Worm (Caenorhabditis elegans) whole organism, L3 larva: ENCODE data around the gene Y37E11AL.12.

Experiments
- R02D3.7 ChIP-seq: fragments of 150-350 bp; optimal IDR thresholded peaks from 2 replicates; lab custom pipeline; 2014; ENCODE audit warnings: missing biosample characterization, missing genetic modification characterization
- ZK546.5 ChIP-seq: sonication (generic microtip); optimal IDR thresholded peaks from 2 replicates; lab custom pipeline; 2017; ENCODE audit warnings: missing biosample characterization, missing genetic modification characterization
- aly-2 ChIP-seq: fragments of 150-350 bp; optimal IDR thresholded peaks from 2 replicates; lab custom pipeline; 2014; ENCODE audit warnings: missing biosample characterization, missing genetic modification characterization
- ama-1 ChIP-seq: fragments of 150-350 bp; optimal IDR thresholded peaks from 2 replicates; lab custom pipeline; 2018
- ceh-28 ChIP-seq: fragments of 150-350 bp; optimal IDR thresholded peaks from 2 replicates; lab custom pipeline; 2014; ENCODE audit warnings: missing biosample characterization, missing genetic modification reagents, missing genetic modification characterization
- ceh-82 ChIP-seq: fragments of 150-350 bp; optimal IDR thresholded peaks from 2 replicates; lab custom pipeline; 2014; ENCODE audit warnings: missing biosample characterization, missing genetic modification characterization
- daf-12 ChIP-seq: fragments of 150-350 bp; optimal IDR thresholded peaks from 2 replicates; lab custom pipeline; 2014; ENCODE audit warnings: missing biosample characterization, missing genetic modification reagents, missing genetic modification characterization
- egl-27 ChIP-seq: sonication (generic microtip); optimal IDR thresholded peaks from 4 replicates; lab custom pipeline; 2017; ENCODE audit warnings: missing biosample characterization, missing genetic modification reagents, missing genetic modification characterization
- egl-5 ChIP-seq: fragments of 150-350 bp; optimal IDR thresholded peaks from 2 replicates; lab custom pipeline; 2017; ENCODE audit warnings: missing biosample characterization, missing genetic modification reagents, missing genetic modification characterization, inconsistent platforms
- elt-1 ChIP-seq: fragments of 150-350 bp; optimal IDR thresholded peaks from 2 replicates; lab custom pipeline; 2014; ENCODE audit warnings: missing biosample characterization, missing genetic modification characterization
- elt-2 ChIP-seq: sonication (generic microtip); optimal IDR thresholded peaks from 2 replicates; lab custom pipeline; 2016; ENCODE audit warnings: missing genetic modification reagents, mild to moderate bottlenecking, missing genetic modification characterization, missing compliant biosample characterization
- elt-3 ChIP-seq, 3 experiments: fragments of 150-350 bp in 1 of 3; sonication (generic microtip) in 2 of 3; optimal IDR thresholded peaks; 2 replicates in 2 of 3; 4 replicates in 1 of 3; lab custom pipeline; 2014 to 2017; ENCODE audit warnings: missing biosample characterization in 3 of 3, missing genetic modification characterization in 3 of 3
- eor-1 ChIP-seq, 2 experiments: fragments of 150-350 bp; optimal IDR thresholded peaks; 2 replicates each; lab custom pipeline; 2014 to 2018; ENCODE audit warnings: missing biosample characterization in 2 of 2, missing genetic modification characterization in 2 of 2
- fkh-2 ChIP-seq: fragments of 150-350 bp; optimal IDR thresholded peaks from 2 replicates; lab custom pipeline; 2014; ENCODE audit warnings: missing biosample characterization, missing genetic modification reagents, missing genetic modification characterization
- fos-1 ChIP-seq: fragments of 150-350 bp; optimal IDR thresholded peaks from 2 replicates; lab custom pipeline; 2014; ENCODE audit warnings: missing biosample characterization, missing genetic modification characterization
- hmg-11 ChIP-seq: sonication (generic microtip); optimal IDR thresholded peaks from 2 replicates; lab custom pipeline; 2016; ENCODE audit warnings: missing genetic modification characterization, missing compliant biosample characterization
- jun-1 ChIP-seq: fragments of 150-350 bp; optimal IDR thresholded peaks from 2 replicates; lab custom pipeline; 2014; ENCODE audit warnings: missing biosample characterization, missing genetic modification reagents, missing genetic modification characterization
- lin-15B ChIP-seq: fragments of 150-350 bp; optimal IDR thresholded peaks from 2 replicates; lab custom pipeline; 2014; ENCODE audit warnings: missing biosample characterization, missing genetic modification characterization
- lsy-12 ChIP-seq: sonication (generic microtip); optimal IDR thresholded peaks from 2 replicates; lab custom pipeline; 2016; ENCODE audit warnings: mild to moderate bottlenecking, missing genetic modification characterization, missing compliant biosample characterization
- mdl-1 ChIP-seq: fragments of 150-350 bp; optimal IDR thresholded peaks from 2 replicates; lab custom pipeline; 2014; ENCODE audit warnings: missing biosample characterization, missing genetic modification characterization
- mml-1 ChIP-seq: fragments of 150-350 bp; sonication (generic microtip); optimal IDR thresholded peaks from 3 replicates; lab custom pipeline; 2014; ENCODE audit warnings: missing biosample characterization, missing genetic modification characterization
- nfya-1 ChIP-seq: sonication (generic microtip); optimal IDR thresholded peaks from 2 replicates; lab custom pipeline; 2017; ENCODE audit warnings: missing genetic modification characterization, mild to moderate bottlenecking, missing compliant biosample characterization, antibody characterized with exemption, moderate library complexity; ENCODE audit not compliant: insufficient read depth
- nhr-11 ChIP-seq: fragments of 150-350 bp; optimal IDR thresholded peaks from 2 replicates; lab custom pipeline; 2014; ENCODE audit warnings: missing biosample characterization, missing genetic modification characterization
- nhr-12 ChIP-seq: fragments of 150-350 bp; optimal IDR thresholded peaks from 2 replicates; lab custom pipeline; 2014; ENCODE audit warnings: missing biosample characterization, missing genetic modification characterization
- nhr-23 ChIP-seq: fragments of 150-350 bp; optimal IDR thresholded peaks from 2 replicates; lab custom pipeline; 2014; ENCODE audit warnings: missing biosample characterization, missing genetic modification reagents, missing genetic modification characterization
- nhr-25 ChIP-seq: sonication (generic microtip); optimal IDR thresholded peaks from 2 replicates; lab custom pipeline; 2017; ENCODE audit warnings: missing biosample characterization, missing genetic modification characterization
- nhr-28 ChIP-seq: fragments of 150-350 bp; optimal IDR thresholded peaks from 2 replicates; lab custom pipeline; 2014; ENCODE audit warnings: missing biosample characterization, missing genetic modification characterization
- nhr-43 ChIP-seq: sonication (generic microtip); optimal IDR thresholded peaks from 2 replicates; lab custom pipeline; 2016; ENCODE audit warnings: mild to moderate bottlenecking, missing genetic modification characterization, missing compliant biosample characterization; ENCODE audit not compliant: poor library complexity, severe bottlenecking
- nhr-67 ChIP-seq: fragments of 150-350 bp; optimal IDR thresholded peaks from 2 replicates; lab custom pipeline; 2014; ENCODE audit warnings: missing biosample characterization, missing genetic modification characterization
- nhr-76 ChIP-seq: fragments of 150-350 bp; sonication (generic microtip); optimal IDR thresholded peaks from 5 replicates; lab custom pipeline; 2014; ENCODE audit warnings: missing biosample characterization, missing genetic modification characterization
- pha-4 ChIP-seq: fragments of 150-350 bp; optimal IDR thresholded peaks from 2 replicates; lab custom pipeline; 2014; ENCODE audit warnings: missing biosample characterization, missing genetic modification reagents, missing genetic modification characterization
- pqm-1 ChIP-seq: fragments of 150-350 bp; optimal IDR thresholded peaks from 2 replicates; lab custom pipeline; 2017; ENCODE audit warnings: missing biosample characterization, missing genetic modification characterization, inconsistent platforms
- sea-2 ChIP-seq: fragments of 150-350 bp; sonication (generic microtip); optimal IDR thresholded peaks from 4 replicates; lab custom pipeline; 2014; ENCODE audit warnings: missing biosample characterization, missing genetic modification reagents, missing genetic modification characterization
- snpc-4 ChIP-seq: fragments of 150-350 bp; optimal IDR thresholded peaks from 2 replicates; lab custom pipeline; 2014; ENCODE audit warnings: missing biosample characterization, missing genetic modification characterization
- tbx-2 ChIP-seq: sonication (generic microtip); optimal IDR thresholded peaks from 2 replicates; lab custom pipeline; 2016; ENCODE audit warnings: mild to moderate bottlenecking, missing genetic modification characterization, missing compliant biosample characterization
- unc-62 ChIP-seq: fragments of 150-350 bp; sonication (generic microtip); optimal IDR thresholded peaks from 4 replicates; lab custom pipeline; 2014; ENCODE audit warnings: missing biosample characterization, missing genetic modification reagents, missing genetic modification characterization
- ztf-11 ChIP-seq: fragments of 150-350 bp; optimal IDR thresholded peaks from 2 replicates; lab custom pipeline; 2014; ENCODE audit warnings: missing biosample characterization, missing genetic modification characterization
- ztf-4 ChIP-seq: fragments of 150-350 bp; optimal IDR thresholded peaks from 2 replicates; lab custom pipeline; 2014; ENCODE audit warnings: missing biosample characterization, missing genetic modification characterization

Y37E11AL.12 gene

DNA sequence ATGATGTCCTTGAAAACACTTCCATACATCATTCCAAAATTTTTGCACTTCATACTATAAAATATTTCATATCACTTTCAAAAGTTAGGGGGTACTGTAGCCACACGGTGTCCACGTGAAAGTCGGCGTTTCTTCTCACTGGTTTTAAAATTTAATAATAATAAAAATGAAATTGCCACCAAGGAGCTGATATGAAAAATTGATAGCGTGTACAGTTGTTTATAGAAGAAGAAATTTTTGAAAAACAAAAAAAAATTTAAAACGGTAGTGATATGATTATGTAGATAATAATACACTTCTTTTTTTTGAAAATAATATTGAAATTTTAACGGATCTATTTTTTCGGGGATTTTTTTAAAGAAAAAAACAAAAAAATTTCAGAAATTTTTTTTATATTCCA lies 41.8 kb downstream of the Y37E11AL.12 start:
- TF ChIP-seq aly-2: no peak
- no peak for TF ChIP-seq ceh-82 (tag; lab: Kevin White, UChicago)
- no peak for TF ChIP-seq nhr-25
- TF ChIP-seq nhr-76: no peak
- TF ChIP-seq nhr-11 (tag; lab: Kevin White, UChicago): no peak
- TF ChIP-seq ZK546.5 (tag; lab: Kevin White, UChicago): no peak
- no peak for TF ChIP-seq pha-4
- no peak for TF ChIP-seq nhr-67 (tag; lab: Kevin White, UChicago)
- no peak for TF ChIP-seq hmg-11
- TF ChIP-seq daf-12 (tag; lab: Kevin White, UChicago): no peak
- TF ChIP-seq, all 47 proteins: peak for 0

DNA sequence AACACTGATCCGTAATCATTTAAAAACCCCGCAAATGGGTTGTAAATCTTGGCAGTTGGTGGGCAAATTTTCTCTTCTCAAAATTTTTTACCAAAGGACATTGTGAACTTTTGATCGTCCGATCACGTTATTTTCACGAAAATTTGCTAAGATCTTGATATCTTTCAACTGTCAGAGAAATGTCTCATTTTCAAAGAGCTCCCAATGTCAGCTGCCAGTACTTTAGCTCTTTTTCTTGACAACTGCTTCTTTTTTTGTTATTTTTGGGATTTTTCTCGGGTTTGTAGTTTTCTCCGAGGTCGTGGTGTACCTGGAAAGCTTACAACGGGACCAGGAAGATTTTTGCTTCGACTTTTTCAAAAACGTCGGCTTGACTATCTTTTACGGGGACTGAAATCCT lies 45.9 kb downstream of the Y37E11AL.12 start:
- TF ChIP-seq sea-2 (no peak), egl-27 (tag; lab: Kevin White, UChicago) (no peak), nhr-11 (tag; lab: Kevin White, UChicago) (no peak), ceh-28 (tag; lab: Kevin White, UChicago) (no peak), mml-1 (tag; lab: Kevin White, UChicago) (peak; percentile 1), nhr-76 (no peak), eor-1 (tag; optimal IDR thresholded peaks at IDR 0.05; lab: Kevin White, UChicago) (no peak), nfya-1 (tag; lab: Kevin White, UChicago) (peak; percentile 11), nhr-12 (tag; lab: Kevin White, UChicago) (no peak), nhr-25 (no peak), R02D3.7 (tag; lab: Kevin White, UChicago) (no peak), nhr-67 (tag; lab: Kevin White, UChicago) (no peak), tbx-2 (tag; lab: Kevin White, UChicago) (no peak)
- TF ChIP-seq, all 47 proteins: peak for 2

DNA sequence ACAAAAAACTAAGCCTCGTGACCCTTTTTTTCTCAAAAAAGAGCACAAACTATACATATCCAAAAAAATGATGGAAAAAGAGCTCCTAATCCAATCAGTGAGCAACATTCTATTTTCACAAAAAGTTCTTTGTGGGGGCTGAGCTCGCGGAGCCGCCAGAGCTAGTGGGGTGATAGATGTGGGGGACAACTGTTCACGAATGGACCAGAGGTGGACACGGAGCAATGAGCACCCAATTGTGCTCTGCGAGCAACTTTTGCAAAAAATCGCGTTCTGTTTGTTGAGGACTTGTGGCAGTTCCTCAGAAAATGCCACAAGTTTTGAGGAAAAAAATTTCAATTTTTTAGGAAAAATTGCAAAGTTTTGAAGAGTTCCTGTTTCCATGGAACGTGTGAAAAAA lies 47.0 kb downstream of the Y37E11AL.12 start:
- no peak for TF ChIP-seq fkh-2 (tag; lab: Kevin White, UChicago)

DNA sequence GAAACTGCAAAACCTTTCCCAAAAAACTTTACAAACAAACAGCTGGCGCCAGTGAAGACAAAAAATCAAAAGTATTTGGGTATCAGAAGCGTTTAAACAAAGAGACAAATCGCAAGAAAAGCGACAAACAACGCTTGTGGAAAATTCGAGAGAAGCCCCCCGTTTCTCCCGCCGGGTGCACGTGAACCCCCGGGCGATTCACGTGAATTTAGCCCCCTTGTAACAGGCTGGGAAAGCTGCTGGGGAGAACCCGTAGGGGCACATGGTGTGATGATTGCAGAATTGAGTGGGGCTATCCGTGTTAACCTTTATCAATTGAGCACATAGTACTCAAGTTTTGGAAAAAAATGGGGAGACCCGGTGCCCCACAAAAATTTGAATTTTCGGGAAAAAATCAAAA lies 47.6 kb downstream of the Y37E11AL.12 start:
- TF ChIP-seq mml-1 (tag; lab: Kevin White, UChicago) (peak; percentile 95), lsy-12 (tag; lab: Kevin White, UChicago) (peak; percentile 22), daf-12 (tag; lab: Kevin White, UChicago) (no peak), ztf-4 (tag; lab: Kevin White, UChicago) (no peak), nhr-11 (tag; lab: Kevin White, UChicago) (peak; percentile 18), lin-15B (tag; lab: Kevin White, UChicago) (no peak), tbx-2 (tag; lab: Kevin White, UChicago) (peak; percentile 59), elt-3 (tag; optimal IDR thresholded peaks at IDR 0.05; lab: Kevin White, UChicago) (peak in 1 of 3 experiments; percentile 6), unc-62 (GFP tag; lab: Kevin White, UChicago) (no peak), R02D3.7 (tag; lab: Kevin White, UChicago) (peak; percentile 9), nhr-23 (tag; lab: Kevin White, UChicago) (peak; percentile 47), nhr-25 (peak; percentile 56), ceh-28 (tag; lab: Kevin White, UChicago) (peak; percentile 66), elt-1 (no peak), mdl-1 (tag; lab: Kevin White, UChicago) (peak; percentile 60), snpc-4 (tag; lab: Kevin White, UChicago) (no peak), pha-4 (peak; percentile 89), ama-1 (peak; percentile 10), pqm-1 (tag; lab: Kevin White, UChicago) (peak; percentile 1), nfya-1 (tag; lab: Kevin White, UChicago) (peak; percentile 62)

DNA sequence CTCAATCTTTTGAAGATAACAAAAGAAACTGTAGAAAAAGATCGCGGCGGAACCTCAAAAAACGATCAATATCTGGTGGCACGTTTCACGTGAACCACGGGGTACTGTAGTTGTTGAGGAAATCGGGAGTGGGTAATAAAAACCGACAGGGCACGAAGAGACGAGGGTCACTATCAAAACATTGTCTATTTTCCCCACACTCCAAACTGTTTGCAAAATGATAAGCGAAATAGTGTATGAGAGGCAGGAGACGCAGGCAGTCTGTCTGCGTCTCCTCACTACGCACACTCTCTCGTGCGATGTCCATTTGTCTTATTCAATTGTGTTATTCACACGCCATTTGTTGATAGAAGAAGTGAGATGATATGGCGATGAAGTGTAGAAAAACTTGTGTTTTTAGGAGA lies 48.4 kb downstream of the Y37E11AL.12 start:
- TF ChIP-seq egl-27 (tag; lab: Kevin White, UChicago): no peak
- peak; percentile 56 for TF ChIP-seq elt-2
- peak; percentile 27 for TF ChIP-seq R02D3.7 (tag; lab: Kevin White, UChicago)
- TF ChIP-seq nhr-43: peak; percentile 96
- TF ChIP-seq pqm-1 (tag; lab: Kevin White, UChicago): peak; percentile 37
- no peak for TF ChIP-seq ceh-82 (tag; lab: Kevin White, UChicago)
- TF ChIP-seq pha-4: peak; percentile 47
- peak; percentile 64 for TF ChIP-seq lsy-12 (tag; lab: Kevin White, UChicago)
- TF ChIP-seq ama-1: peak; percentile 65
- peak; percentile 47 for TF ChIP-seq ceh-28 (tag; lab: Kevin White, UChicago)
- no peak for TF ChIP-seq unc-62 (GFP tag; lab: Kevin White, UChicago)
- peak in 2 of 3 experiments; percentile 22 to 64 for TF ChIP-seq elt-3 (tag; optimal IDR thresholded peaks at IDR 0.05; lab: Kevin White, UChicago)
- TF ChIP-seq nhr-25: peak; percentile 68
- peak; percentile 54 for TF ChIP-seq mdl-1 (tag; lab: Kevin White, UChicago)
- TF ChIP-seq jun-1 (tag; lab: Kevin White, UChicago): peak; percentile 62
- peak; percentile 7 for TF ChIP-seq mml-1 (tag; lab: Kevin White, UChicago)
- no peak for TF ChIP-seq nhr-76
- TF ChIP-seq egl-5 (tag; lab: Kevin White, UChicago): no peak
- no peak for TF ChIP-seq fos-1 (tag; lab: Kevin White, UChicago)
- TF ChIP-seq ztf-4 (tag; lab: Kevin White, UChicago): no peak
- no peak for TF ChIP-seq ztf-11 (tag; lab: Kevin White, UChicago)
- no peak for TF ChIP-seq nhr-28 (tag; lab: Kevin White, UChicago)
- TF ChIP-seq tbx-2 (tag; lab: Kevin White, UChicago): peak; percentile 5
- peak; percentile 82 for TF ChIP-seq nhr-23 (tag; lab: Kevin White, UChicago)
- peak; percentile 57 for TF ChIP-seq nfya-1 (tag; lab: Kevin White, UChicago)
